Comparison of ENCODE assay signal across 1 fruit fly cellular context in the genomic region with DNA sequence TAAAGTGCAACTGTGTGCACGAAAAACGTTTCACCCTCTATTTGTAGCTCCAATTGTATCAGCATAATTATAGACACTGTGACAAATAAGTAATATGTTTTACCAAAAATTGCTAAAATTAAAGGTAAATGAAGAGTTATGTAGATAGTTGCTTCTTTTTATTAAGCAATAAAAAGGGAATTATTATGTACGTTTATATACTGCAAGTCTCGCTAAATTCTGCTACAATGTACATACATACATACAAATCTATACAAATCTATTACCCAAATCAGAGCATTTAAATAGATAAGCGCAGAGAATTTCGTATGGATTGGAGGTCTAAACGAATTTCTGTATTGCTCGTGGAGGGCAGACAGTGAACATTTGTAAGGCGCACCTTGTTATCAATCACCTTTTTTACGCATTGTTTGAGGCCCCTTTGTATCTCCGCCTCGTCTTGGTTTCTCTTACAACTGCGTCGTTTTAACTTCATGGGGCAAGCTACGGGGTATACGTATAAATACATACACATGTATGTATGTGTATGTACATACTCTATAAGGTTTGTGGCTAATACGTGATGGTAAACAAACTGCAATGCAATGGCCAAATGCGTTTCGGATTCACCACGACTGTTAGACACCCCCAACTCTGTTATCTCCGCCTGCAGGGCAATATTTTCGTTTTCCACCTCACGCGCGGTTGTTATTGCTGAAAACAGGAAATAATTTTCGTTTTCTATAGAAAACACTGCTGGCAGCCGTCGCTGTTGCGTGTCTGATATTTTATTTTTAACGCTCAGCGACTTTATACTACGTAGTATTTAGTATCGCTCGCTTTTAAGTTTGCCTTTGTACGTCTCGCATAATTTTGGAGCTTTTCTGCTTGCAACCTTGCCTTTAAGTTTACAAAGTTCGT.
TF ChIP-seq lines count a peak whose summit lies in the region.

No protein-coding gene starts in this region.

TF ChIP-seq in whole organism, embryonic, 481 proteins besides CTCF, POLR2A, EP300 and RAD21 (continued from another document):
- TF ChIP-seq Ravus (GFP tag; IDR thresholded peaks at IDR 0.05; lab: Robert Waterston, UW) (no peak), sc (optimal IDR thresholded peaks at IDR 0.05; lab: Kevin White, UChicago) (no peak), sc (GFP tag; optimal IDR thresholded peaks at IDR 0.05; lab: Kevin White, UChicago) (peak; percentile 55), rib (GFP tag; IDR thresholded peaks at IDR 0.05; lab: Robert Waterston, UW) (no peak), Ets97D (GFP tag; optimal IDR thresholded peaks at IDR 0.05; lab: Kevin White, UChicago) (no peak), CG34224 (GFP tag; IDR thresholded peaks at IDR 0.05; lab: Robert Waterston, UW; ENCODE audit: partially characterized antibody) (no peak), cwo (GFP tag; optimal IDR thresholded peaks at IDR 0.05; lab: Kevin White, UChicago) (peak; percentile 36), CG33557 (GFP tag; optimal IDR thresholded peaks at IDR 0.05; lab: Kevin White, UChicago) (peak; percentile 40), Deaf1 (tag; optimal IDR thresholded peaks at IDR 0.05; lab: Kevin White, UChicago) (peak; percentile 18), CG11560 (tag; IDR thresholded peaks at IDR 0.05; lab: Robert Waterston, UW) (no peak), CG12155 (GFP tag; optimal IDR thresholded peaks at IDR 0.05; lab: Kevin White, UChicago) (peak; percentile 31), CG9817 (tag; optimal IDR thresholded peaks at IDR 0.05; lab: Kevin White, UChicago) (peak; percentile 17), CG4617 (GFP tag; optimal IDR thresholded peaks at IDR 0.05; lab: Kevin White, UChicago; ENCODE audit: borderline replicate concordance) (no peak), dmrt99B (tag; optimal IDR thresholded peaks at IDR 0.05; lab: Kevin White, UChicago) (peak; percentile 81), Dip2 (GFP tag; IDR thresholded peaks at IDR 0.05; lab: Robert Waterston, UW) (no peak), wor (GFP tag; IDR thresholded peaks at IDR 0.05; lab: Robert Waterston, UW) (no peak), Taf1 (GFP tag; IDR thresholded peaks at IDR 0.05; lab: Robert Waterston, UW) (0 out of 2 replicates have a peak, but pooled peaks have one; percentile 21), CG14860 (GFP tag; IDR thresholded peaks at IDR 0.05; lab: Robert Waterston, UW; ENCODE audit: partially characterized antibody) (no peak), CG13296 (GFP tag; optimal IDR thresholded peaks at IDR 0.05; lab: Kevin White, UChicago) (no peak), Eip74EF (GFP tag; optimal IDR thresholded peaks at IDR 0.05; lab: Kevin White, UChicago) (peak in 1 of 2 experiments; percentile 63), tup (GFP tag; optimal IDR thresholded peaks at IDR 0.05; lab: Kevin White, UChicago) (peak; percentile 44), onecut (GFP tag; IDR thresholded peaks at IDR 0.05; lab: Robert Waterston, UW) (no peak), CG4328 (GFP tag; optimal IDR thresholded peaks at IDR 0.05; lab: Kevin White, UChicago) (peak; percentile 5), CG6175 (GFP tag; IDR thresholded peaks at IDR 0.05; lab: Robert Waterston, UW) (no peak), p53 (GFP tag; optimal IDR thresholded peaks at IDR 0.05; lab: Kevin White, UChicago) (peak; percentile 28), CG10366 (GFP tag; IDR thresholded peaks at IDR 0.05; lab: Robert Waterston, UW) (0 out of 2 replicates have a peak, but pooled peaks have one; percentile 32), CG1602 (GFP tag; optimal IDR thresholded peaks at IDR 0.05; lab: Kevin White, UChicago) (peak; percentile 40), CG17359 (tag; optimal IDR thresholded peaks at IDR 0.05; lab: Kevin White, UChicago) (peak; percentile 80), Tbp (GFP tag; optimal IDR thresholded peaks at IDR 0.05; lab: Kevin White, UChicago) (no peak), ind (GFP tag; optimal IDR thresholded peaks at IDR 0.05; lab: Kevin White, UChicago) (peak; percentile 17), CG34376 (GFP tag; optimal IDR thresholded peaks at IDR 0.05; lab: Kevin White, UChicago) (peak; percentile 78), Fer2 (tag; optimal IDR thresholded peaks at IDR 0.05; lab: Kevin White, UChicago) (no peak), CG6683 (GFP tag; optimal IDR thresholded peaks at IDR 0.05; lab: Kevin White, UChicago) (peak; percentile 23), CG10654 (GFP tag; optimal IDR thresholded peaks at IDR 0.05; lab: Kevin White, UChicago) (peak; percentile 11), lilli (GFP tag; optimal IDR thresholded peaks at IDR 0.05; lab: Kevin White, UChicago) (no peak), CG12071 (GFP tag; optimal IDR thresholded peaks at IDR 0.05; lab: Kevin White, UChicago) (no peak), sima (GFP tag; optimal IDR thresholded peaks at IDR 0.05; lab: Kevin White, UChicago) (no peak), bowl (GFP tag; IDR thresholded peaks at IDR 0.05; lab: Robert Waterston, UW) (no peak), HmgD (GFP tag; optimal IDR thresholded peaks at IDR 0.05; lab: Kevin White, UChicago) (peak; percentile 7), CG32767 (GFP tag; IDR thresholded peaks at IDR 0.05; lab: Robert Waterston, UW) (0 out of 2 replicates have a peak, but pooled peaks have one; percentile 27), slbo (GFP tag; IDR thresholded peaks at IDR 0.05; lab: Robert Waterston, UW) (no peak), eve (GFP tag; optimal IDR thresholded peaks at IDR 0.05; lab: Kevin White, UChicago) (peak in 1 of 2 experiments; percentile 90), cad (GFP tag; optimal IDR thresholded peaks at IDR 0.05; lab: Kevin White, UChicago) (no peak), zen2 (GFP tag; IDR thresholded peaks at IDR 0.05; lab: Robert Waterston, UW; ENCODE audit: partially characterized antibody) (no peak), D (optimal IDR thresholded peaks at IDR 0.05; lab: Kevin White, UChicago) (no peak), D (GFP tag; optimal IDR thresholded peaks at IDR 0.05; lab: Kevin White, UChicago) (peak; percentile 85), Side (GFP tag; optimal IDR thresholded peaks at IDR 0.05; lab: Kevin White, UChicago) (no peak), CG12104 (GFP tag; optimal IDR thresholded peaks at IDR 0.05; lab: Kevin White, UChicago) (peak; percentile 43)
TF ChIP-seq in whole organism, embryonic: peak in this region for 237.
